Worm (Caenorhabditis elegans) whole organism, L4 larva: ENCODE measurements around the gene srx-50.

Experiments used
- T26A8.4 ChIP-seq: fragments of 200-800 bp; sonication (Bioruptor generic); IDR thresholded peaks from 2 replicates; pipeline ENCODE4 v1.3.6; 2022; ENCODE audit warnings: missing genetic modification characterization, missing compliant biosample characterization
- Y105C5A.15 ChIP-seq: fragments of 200-800 bp; sonication (Bioruptor generic); IDR thresholded peaks from 2 replicates; pipeline ENCODE4 v1.3.6; 2022; ENCODE audit warnings: missing genetic modification characterization, missing compliant biosample characterization
- ama-1 ChIP-seq: fragments of 150-350 bp; optimal IDR thresholded peaks from 2 replicates; lab custom pipeline; 2014; ENCODE audit warnings: inconsistent platforms, mixed read lengths
- attf-4 ChIP-seq: sonication (generic microtip); optimal IDR thresholded peaks from 3 replicates; lab custom pipeline; 2017; ENCODE audit warnings: missing biosample characterization, missing genetic modification characterization
- ceh-44 ChIP-seq: fragments of 200-800 bp; sonication (Bioruptor generic); IDR thresholded peaks from 2 replicates; pipeline ENCODE4 v1.3.6; 2022; ENCODE audit warnings: missing genetic modification reagents, missing genetic modification characterization, missing compliant biosample characterization
- ces-1 ChIP-seq: fragments of 150-350 bp; sonication (generic microtip); optimal IDR thresholded peaks from 4 replicates; lab custom pipeline; 2014; ENCODE audit warnings: missing biosample characterization, missing genetic modification reagents, missing genetic modification characterization
- daf-12 ChIP-seq: fragments of 150-350 bp; optimal IDR thresholded peaks from 2 replicates; lab custom pipeline; 2014; ENCODE audit warnings: missing biosample characterization, missing genetic modification reagents, missing genetic modification characterization
- hlh-11 ChIP-seq: fragments of 200-800 bp; sonication (Bioruptor generic); optimal IDR thresholded peaks from 2 replicates; lab custom pipeline; 2018; ENCODE audit warnings: mild to moderate bottlenecking, missing genetic modification characterization, missing compliant biosample characterization
- jun-1 ChIP-seq: fragments of 150-350 bp; optimal IDR thresholded peaks from 2 replicates; lab custom pipeline; 2014; ENCODE audit warnings: missing biosample characterization, missing genetic modification reagents, missing genetic modification characterization
- mxl-3 ChIP-seq: fragments of 200-800 bp; sonication (Bioruptor generic); optimal IDR thresholded peaks from 2 replicates; lab custom pipeline; 2018; ENCODE audit warnings: mild to moderate bottlenecking, missing genetic modification characterization, missing compliant biosample characterization
- saeg-2 ChIP-seq: fragments of 200-800 bp; sonication (Bioruptor generic); IDR thresholded peaks from 2 replicates; pipeline ENCODE4 v1.3.6; 2022; ENCODE audit warnings: missing genetic modification reagents, missing genetic modification characterization, missing compliant biosample characterization
- spr-3 ChIP-seq: fragments of 200-800 bp; sonication (Bioruptor generic); optimal IDR thresholded peaks from 2 replicates; lab custom pipeline; 2018; ENCODE audit warnings: mild to moderate bottlenecking, missing genetic modification characterization, missing compliant biosample characterization
- unc-39 ChIP-seq: sonication (generic microtip); optimal IDR thresholded peaks from 2 replicates; lab custom pipeline; 2017; ENCODE audit warnings: missing biosample characterization, missing genetic modification characterization
- zfp-2 ChIP-seq: sonication (generic microtip); optimal IDR thresholded peaks from 2 replicates; lab custom pipeline; 2016; ENCODE audit warnings: mild to moderate bottlenecking, missing genetic modification characterization, missing compliant biosample characterization

- TF ChIP-seq unc-39 (no peak), T26A8.4 (GFP tag; lab: Robert Waterston, UW) (no peak), daf-12 (tag; lab: Kevin White, UChicago) (no peak), mxl-3 (no peak), saeg-2 (GFP tag; lab: Robert Waterston, UW) (no peak), Y105C5A.15 (GFP tag; lab: Robert Waterston, UW) (no peak), attf-4 (tag; lab: Kevin White, UChicago) (no peak), ces-1 (GFP tag; lab: Kevin White, UChicago) (no peak), ceh-44 (GFP tag; lab: Robert Waterston, UW) (no peak), jun-1 (no peak), hlh-11 (peak; percentile 49), spr-3 (no peak), ama-1 (lab: Kevin White, UChicago) (no peak), zfp-2 (tag; lab: Kevin White, UChicago) (no peak)
These were observed 41.3 kb upstream of the srx-50 start for ce11 chrIV:7016502-7016901.
